Worm (Caenorhabditis elegans): ENCODE measurements around the gene srxa-14.

DNA sequence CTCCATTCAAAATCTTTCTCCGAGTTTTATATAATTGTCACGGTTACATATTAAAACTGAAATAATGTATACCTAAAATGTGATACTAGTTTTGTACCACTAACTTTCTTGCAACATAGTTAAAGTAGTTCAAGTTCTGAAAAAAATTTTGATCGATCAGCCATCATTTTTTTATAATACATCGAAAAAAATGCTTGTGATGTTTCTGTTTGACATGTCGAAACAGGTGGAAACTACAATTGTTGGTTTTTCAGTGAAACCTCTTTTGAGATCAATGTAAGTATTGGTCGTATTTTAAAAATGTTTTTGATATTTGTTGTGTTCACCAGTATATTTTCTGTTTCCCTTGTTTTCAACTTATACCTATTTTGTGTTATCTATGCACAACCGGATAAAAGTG, at the start of gene srxa-14:
- TF ChIP-seq unc-62 (GFP tag; optimal IDR thresholded peaks at IDR 0.05 in 1 of 2) = no peak
- no peak for TF ChIP-seq unc-62 (tag; optimal IDR thresholded peaks at IDR 0.05)
- TF ChIP-seq nhr-42 (GFP tag; IDR thresholded peaks at IDR 0.05) = no peak
- TF ChIP-seq nhr-77 (tag; optimal IDR thresholded peaks at IDR 0.05) = no peak
- TF ChIP-seq hmg-1.1 (GFP tag; IDR thresholded peaks at IDR 0.05) = no peak
- TF ChIP-seq pha-4 (GFP tag; IDR thresholded peaks at IDR 0.05) = no peak
- no peak for TF ChIP-seq pha-4 (tag; optimal IDR thresholded peaks at IDR 0.05)
- no peak for TF ChIP-seq zag-1 (tag; optimal IDR thresholded peaks at IDR 0.05)
- TF ChIP-seq lin-39 (tag; optimal IDR thresholded peaks at IDR 0.05) = no peak
- TF ChIP-seq ceh-82 (tag; optimal IDR thresholded peaks at IDR 0.05) = no peak

Measured in whole organism, L4 larva.